Worm (Caenorhabditis elegans) whole organism, dauer: Measurements from ENCODE around the gene otub-4.
"Not testable (repeated sequence)": the region's sequence is repeated elsewhere in the genome, so short reads cannot be mapped to it uniquely, and the experiment has no call there.

Experiments used
- unc-62 ChIP-seq: sonication (generic microtip); optimal IDR thresholded peaks from 2 replicates; lab custom pipeline; 2017; ENCODE audit warnings: missing biosample characterization, missing genetic modification reagents, missing genetic modification characterization

otub-4 gene

DNA sequence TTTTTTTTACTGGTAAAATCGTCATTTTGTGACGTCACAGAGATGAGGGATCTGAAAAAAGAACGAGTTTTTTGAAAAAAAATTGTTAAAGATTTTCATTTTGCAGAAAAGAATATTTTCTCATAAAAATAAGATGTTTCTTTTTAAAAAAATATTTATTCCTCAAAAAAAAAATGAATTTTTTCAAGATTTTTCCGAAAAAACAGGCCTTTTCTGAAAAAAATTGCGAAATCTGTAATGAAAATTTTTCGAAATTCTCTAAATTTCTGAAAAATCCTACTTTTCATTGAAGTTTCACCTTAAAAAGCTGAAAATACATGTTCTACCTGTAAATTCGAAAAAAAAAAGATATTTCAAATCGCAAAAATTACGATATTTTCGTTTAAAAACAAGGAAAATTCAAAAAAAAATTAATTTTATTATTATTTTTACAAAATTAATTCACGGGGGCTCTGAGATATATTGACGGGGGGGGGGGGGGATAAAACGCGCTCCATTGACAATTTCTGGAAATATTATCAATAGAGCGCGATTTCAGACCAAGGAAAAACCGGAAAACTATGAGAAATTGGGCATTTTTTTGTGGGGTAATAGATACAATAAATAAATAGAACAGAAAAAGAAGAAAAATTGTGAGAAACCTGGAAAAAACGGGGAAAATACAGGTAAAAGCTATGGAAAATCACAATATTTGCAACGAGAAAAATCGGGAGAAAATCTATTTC, at the start of gene otub-4:
Gene otub-4 (minus strand): TSS at position 51 of the 725 bp plus-strand sequence.
- no peak for TF ChIP-seq unc-62 (GFP tag; lab: Kevin White, UChicago)

ce11 chrIV:3422516-3422915, 44.6 kb upstream of the otub-4 start, which contains the start of gene C04C3.6:
TSS of gene C04C3.6 (minus strand) at chrIV:3422616.
- no peak for TF ChIP-seq unc-62 (GFP tag; lab: Kevin White, UChicago)

DNA sequence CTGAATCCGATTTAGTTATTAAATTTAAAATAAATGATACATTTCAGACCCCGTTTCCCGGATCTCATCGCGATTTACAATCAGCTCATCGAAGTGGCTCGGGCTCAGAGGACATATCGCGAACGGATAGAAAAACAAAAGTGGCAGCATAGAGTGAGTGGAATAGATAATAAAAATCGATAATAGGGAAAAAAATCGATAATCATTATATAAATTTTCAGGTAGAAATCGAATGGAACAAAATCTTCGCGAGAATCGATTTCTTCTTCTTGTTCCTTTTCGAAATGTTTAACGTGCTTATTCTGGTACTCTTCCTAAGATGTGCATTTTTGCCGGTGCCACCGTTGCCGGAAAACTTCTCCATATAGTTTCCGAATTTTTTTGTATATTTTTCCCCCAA, 40.8 kb upstream of the otub-4 start:
- TF ChIP-seq unc-62 (GFP tag; lab: Kevin White, UChicago) = no peak

- no peak for TF ChIP-seq unc-62 (GFP tag; lab: Kevin White, UChicago)
These were observed 37.5 kb upstream of the otub-4 start, which contains the start of gene lgc-9 for ce11 chrIV:3415383-3415782. TSS of gene lgc-9 (plus strand) at chrIV:3415683.

DNA sequence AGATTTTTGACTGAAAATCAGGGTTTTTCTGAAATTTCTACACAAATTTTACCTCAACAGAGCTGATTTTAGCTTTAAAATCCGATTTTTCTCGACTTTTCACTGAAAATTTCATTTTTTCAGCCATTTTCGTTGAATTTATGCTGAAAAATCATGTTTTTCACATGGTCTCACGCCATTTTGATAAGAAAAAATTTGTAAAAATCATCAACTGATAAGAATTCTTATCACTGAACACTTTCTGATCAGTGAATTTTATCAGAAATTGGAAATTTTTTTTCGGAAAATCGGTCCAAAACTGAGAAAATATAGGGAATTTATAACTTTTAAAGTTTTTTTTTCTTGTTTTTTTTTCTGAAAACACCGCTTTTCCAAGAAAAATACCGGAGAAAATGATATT, 23.0 kb upstream of the otub-4 start:
- no peak for TF ChIP-seq unc-62 (GFP tag; lab: Kevin White, UChicago)

DNA sequence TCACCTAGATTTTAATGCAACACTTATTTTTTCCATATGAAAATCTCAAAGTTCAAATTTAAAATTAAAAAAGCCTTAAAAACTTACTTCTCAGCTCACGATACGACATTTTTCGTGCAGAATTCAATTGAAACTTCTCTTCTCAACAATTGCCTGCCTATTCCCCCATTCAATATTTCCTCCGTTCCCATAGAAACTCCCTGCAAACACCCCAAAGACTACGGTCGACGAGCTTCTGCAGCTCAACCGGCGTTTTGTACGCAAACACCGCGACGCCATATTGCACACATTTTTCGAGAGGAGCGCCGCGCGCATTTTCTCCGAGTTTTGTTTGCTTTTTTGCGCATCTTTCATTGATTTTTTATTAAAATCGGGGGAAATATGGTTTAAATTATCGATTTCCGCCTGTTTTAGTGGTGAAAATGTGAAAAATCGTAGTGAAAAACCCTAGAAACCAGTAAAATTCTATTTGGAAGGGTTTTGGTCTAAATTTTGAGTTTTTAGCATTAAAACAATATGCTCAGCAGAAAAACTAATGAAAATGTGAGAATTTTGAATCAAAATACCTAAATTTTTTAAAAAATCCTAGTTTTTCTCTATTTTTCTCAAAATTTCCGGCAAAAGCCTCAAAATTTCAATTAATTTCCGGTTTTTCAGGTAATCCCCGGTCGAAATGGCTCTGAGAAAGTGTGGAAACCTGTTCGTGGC, 21.2 kb upstream of the otub-4 start, which contains the start of the genes dyf-3 and pdhb-1:
Gene dyf-3 (minus strand): TSS at position 217 of the 708 bp plus-strand sequence.
Gene pdhb-1 (plus strand): TSS at position 658 of the 708 bp plus-strand sequence.
- TF ChIP-seq unc-62 (GFP tag; lab: Kevin White, UChicago) = no peak

ce11 chrIV:3398078-3398477, 20.1 kb upstream of the otub-4 start:
- TF ChIP-seq unc-62 (GFP tag; lab: Kevin White, UChicago) = no peak

DNA sequence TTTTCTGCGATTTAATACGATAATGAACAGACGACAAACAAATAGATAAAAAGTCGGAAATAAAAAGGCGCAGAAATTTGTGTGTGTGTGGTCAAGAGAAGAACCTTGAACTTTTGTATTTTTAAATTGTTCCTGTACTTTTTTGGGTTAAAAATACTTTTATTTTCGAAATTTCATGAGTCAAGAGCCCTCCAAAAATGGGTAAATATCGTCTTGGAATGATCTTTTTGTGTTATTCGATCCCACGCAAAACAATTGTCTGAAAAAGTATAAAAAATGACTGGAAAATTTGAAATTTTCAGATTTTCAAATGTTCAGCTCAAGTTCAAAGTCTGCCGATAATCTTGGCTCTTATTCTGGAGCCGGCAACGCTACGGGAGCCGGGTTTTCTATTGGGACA, 17.7 kb upstream of the otub-4 start, which contains the start of gene C04C3.14:
Gene C04C3.14 (plus strand): TSS at position 301 of the 400 bp plus-strand sequence.
- TF ChIP-seq unc-62 (GFP tag; lab: Kevin White, UChicago) = no peak

DNA sequence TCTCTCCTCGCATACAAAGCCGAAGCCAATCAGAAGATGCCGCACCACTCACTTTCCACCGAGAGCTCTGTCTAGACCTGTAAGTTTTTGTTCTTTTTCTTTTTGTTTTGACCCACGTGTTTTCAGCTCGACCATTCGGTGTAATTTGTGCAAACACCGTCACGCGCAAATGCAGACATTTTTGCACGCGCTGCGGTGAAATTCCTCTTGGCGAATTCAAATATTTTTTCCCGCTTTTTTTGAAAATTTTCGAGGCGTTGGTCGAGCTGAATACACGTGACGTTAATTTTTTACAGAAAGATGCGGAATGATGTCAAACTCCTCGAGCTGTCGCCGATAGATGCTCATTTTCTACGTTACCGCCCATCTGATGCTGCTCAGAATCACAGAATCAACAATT, 16.1 kb upstream of the otub-4 start, which contains the start of gene C04C3.4:
Gene C04C3.4 (plus strand): TSS at position 301 of the 400 bp plus-strand sequence.
- not testable (repeated sequence) for TF ChIP-seq unc-62 (GFP tag; lab: Kevin White, UChicago)

DNA sequence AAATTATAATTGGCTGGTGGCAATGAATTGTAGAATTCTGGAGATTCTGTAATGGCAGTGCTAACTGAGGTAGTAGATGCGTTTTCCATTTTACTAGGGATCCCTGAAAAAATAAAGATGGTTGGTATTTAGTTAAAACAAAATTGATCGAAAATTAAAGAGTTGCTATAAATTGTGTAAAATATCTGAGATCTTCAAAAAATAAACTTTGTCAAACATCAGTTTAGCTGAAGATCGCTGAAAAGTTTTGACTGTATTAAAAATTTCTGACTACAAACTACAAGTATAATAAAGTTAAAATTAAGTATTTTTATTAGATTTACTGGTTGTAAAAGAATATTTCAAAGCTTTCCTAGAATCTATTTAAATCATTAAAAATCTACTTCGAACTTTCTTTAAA, 12.1 kb upstream of the otub-4 start, which contains the start of gene B0546.5:
Gene B0546.5 (minus strand): TSS at position 101 of the 400 bp plus-strand sequence.
- TF ChIP-seq unc-62 (GFP tag; lab: Kevin White, UChicago) = not testable (repeated sequence)

- TF ChIP-seq unc-62 (GFP tag; lab: Kevin White, UChicago) = no peak
These were observed 8.8 kb upstream of the otub-4 start for ce11 chrIV:3386504-3387290.

DNA sequence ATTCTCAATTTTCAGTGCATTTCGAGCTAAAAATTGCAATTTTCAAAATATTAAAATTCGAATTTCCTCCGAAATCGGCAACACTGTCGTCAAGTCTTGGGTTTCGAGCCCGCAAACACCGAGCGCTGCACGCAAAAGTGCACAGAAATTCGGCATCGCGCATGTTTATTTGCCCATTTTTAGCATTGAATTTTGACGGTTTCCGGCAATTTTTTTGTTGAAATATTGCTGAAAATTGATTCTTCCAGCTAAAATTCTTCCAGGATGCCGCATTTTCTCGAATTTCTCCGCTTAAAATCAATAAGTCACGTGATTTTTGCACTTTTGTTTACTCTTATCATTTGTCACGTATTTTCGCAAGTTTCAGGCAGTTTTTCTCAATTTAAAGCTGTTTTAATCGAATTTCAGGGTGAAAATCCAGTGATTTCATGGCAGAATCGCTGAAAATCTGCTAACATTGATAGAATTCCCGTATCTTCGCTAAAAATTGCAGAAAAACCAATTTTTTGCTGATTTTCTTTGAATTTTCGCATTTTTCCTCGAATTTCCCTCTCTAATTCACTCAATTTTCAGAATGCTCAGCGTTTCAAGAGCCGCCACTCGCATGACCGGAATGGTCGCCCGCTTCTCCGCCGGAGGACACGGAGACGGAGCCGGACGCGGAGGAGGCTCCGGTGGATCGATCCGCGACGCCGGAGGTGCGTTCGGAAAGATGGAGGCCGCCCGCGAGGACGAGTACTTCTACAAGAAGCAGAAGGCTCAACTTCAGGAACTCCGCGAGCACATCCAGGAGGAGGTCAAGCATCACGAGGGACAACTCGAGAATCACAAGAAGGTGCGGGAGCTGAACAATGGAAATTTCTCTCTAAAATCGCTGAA, 7.6 kb upstream of the otub-4 start, which contains the start of gene mai-2:
Gene mai-2 (plus strand): TSS at position 574 of the 879 bp plus-strand sequence.
- no peak for TF ChIP-seq unc-62 (GFP tag; lab: Kevin White, UChicago)

ce11 chrIV:3384593-3384992, 6.7 kb upstream of the otub-4 start:
- TF ChIP-seq unc-62 (GFP tag; lab: Kevin White, UChicago) = no peak

DNA sequence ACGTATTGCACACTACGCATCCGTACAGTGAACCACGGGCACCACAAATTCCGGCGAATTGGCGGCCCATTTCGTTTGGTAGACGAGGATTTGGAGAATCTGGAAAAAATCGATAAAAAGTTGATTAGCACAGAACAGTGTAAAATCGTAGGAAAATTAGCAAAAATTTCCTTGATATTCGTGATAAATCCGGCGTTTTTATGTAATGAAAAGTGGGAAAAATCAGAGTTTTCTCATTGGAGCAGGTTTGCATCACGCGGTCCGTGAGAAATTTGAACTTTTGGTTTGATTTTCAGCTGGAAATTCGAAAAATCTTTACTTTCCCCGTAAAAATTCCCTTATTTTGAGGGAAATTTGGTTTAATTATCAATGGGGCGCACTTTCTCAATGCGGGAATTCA, 6.1 kb upstream of the otub-4 start, which contains the start of gene B0546.4:
Gene B0546.4 (minus strand): TSS at position 101 of the 400 bp plus-strand sequence.
- TF ChIP-seq unc-62 (GFP tag; lab: Kevin White, UChicago) = no peak
